Fruit fly (Drosophila melanogaster): ENCODE measurements around the gene fu.
A peak's percentile ranks its signal among the peaks of the same experiment; 100 is the strongest.

The fu gene

DNA sequence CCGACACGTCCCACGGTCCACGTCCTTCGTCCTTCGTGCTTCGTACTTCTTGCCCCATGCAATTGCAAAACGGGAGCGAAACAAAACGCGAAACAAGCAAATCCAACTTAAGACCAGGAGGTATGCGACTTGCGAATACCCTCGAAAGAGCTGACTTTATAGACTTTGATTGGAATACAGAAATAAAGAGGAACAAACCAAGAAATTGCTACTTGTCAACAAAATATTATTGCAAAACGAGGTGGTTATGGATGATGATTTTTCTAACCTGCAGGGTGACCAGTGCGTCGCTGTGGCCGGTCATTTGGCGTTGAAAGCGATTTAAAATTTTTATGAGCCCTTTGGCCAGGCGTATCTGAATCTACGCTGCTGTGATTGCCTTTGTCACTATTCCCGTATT, 44.1 kb upstream of the fu start (continued):
- peak; percentile 34; the same call in 1 of the 3 replicates for TF ChIP-seq tgo (GFP tag; IDR thresholded peaks at IDR 0.05)

- TF ChIP-seq pum (GFP tag; optimal IDR thresholded peaks at IDR 0.05) = no peak
- peak; percentile 25 for TF ChIP-seq Ets65A (GFP tag)
Observed at dm6 chrX:18617489-18617888, 40.1 kb upstream of the fu start, which contains the start of gene CG15040. CG15040 (minus strand) TSS chrX:18617589.

DNA sequence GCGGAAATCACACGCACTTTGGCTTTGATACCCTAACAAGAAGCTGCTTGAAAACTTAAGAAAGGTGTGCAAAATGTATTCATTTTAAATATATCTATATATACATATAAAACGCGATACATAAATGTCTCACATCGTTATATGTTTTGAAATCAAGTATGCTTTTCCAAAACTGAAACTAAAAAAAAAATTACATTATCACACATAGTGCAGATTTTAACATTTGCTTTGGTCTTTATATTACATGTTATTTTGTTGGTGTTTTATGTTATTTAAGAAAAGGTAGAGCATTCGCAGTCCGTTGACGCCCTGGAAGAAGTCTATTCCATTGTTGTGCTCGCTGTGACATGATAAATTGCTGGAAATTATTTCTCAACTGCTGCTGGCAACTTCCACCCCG, 39.4 kb upstream of the fu start:
- TF ChIP-seq CG12104 (GFP tag; optimal IDR thresholded peaks at IDR 0.05) (no peak), dpn (GFP tag; optimal IDR thresholded peaks at IDR 0.05) (no peak), Abd-B (GFP tag; optimal IDR thresholded peaks at IDR 0.05) (no peak), scrt (GFP tag; optimal IDR thresholded peaks at IDR 0.05) (no peak), dmrt99B (tag; optimal IDR thresholded peaks at IDR 0.05) (peak; percentile 19), jumu (GFP tag; optimal IDR thresholded peaks at IDR 0.05) (no peak), stwl (tag; optimal IDR thresholded peaks at IDR 0.05) (no peak), aop (GFP tag; IDR thresholded peaks at IDR 0.05) (no peak), bab2 (GFP tag; optimal IDR thresholded peaks at IDR 0.05) (no peak), ara (GFP tag; IDR thresholded peaks at IDR 0.05) (no peak), tin (GFP tag; optimal IDR thresholded peaks at IDR 0.05) (no peak), al (GFP tag; IDR thresholded peaks at IDR 0.05) (no peak), CG7839 (tag; optimal IDR thresholded peaks at IDR 0.05) (peak; percentile 17), slbo (GFP tag; IDR thresholded peaks at IDR 0.05) (no peak), Sox100B (GFP tag; optimal IDR thresholded peaks at IDR 0.05) (no peak), Stat92E (GFP tag; optimal IDR thresholded peaks at IDR 0.05) (no peak), CG8359 (GFP tag; optimal IDR thresholded peaks at IDR 0.05; ENCODE audit: borderline replicate concordance) (no peak), Trl (optimal IDR thresholded peaks at IDR 0.05) (no peak), Trl (GFP tag; optimal IDR thresholded peaks at IDR 0.05) (no peak), dati (GFP tag; IDR thresholded peaks at IDR 0.05) (no peak), grau (tag; optimal IDR thresholded peaks at IDR 0.05) (peak; percentile 11), CG7556 (GFP tag; optimal IDR thresholded peaks at IDR 0.05) (no peak), insv (GFP tag; optimal IDR thresholded peaks at IDR 0.05) (no peak), CG10959 (GFP tag; IDR thresholded peaks at IDR 0.05) (no peak), unpg (GFP tag; optimal IDR thresholded peaks at IDR 0.05) (no peak), gsb (GFP tag; IDR thresholded peaks at IDR 0.05) (no peak), wek (GFP tag; optimal IDR thresholded peaks at IDR 0.05) (no peak), bigmax (GFP tag; optimal IDR thresholded peaks at IDR 0.05) (no peak), CG10431 (GFP tag; optimal IDR thresholded peaks at IDR 0.05) (no peak), CG11695 (GFP tag; IDR thresholded peaks at IDR 0.05) (no peak), Fer3 (tag; optimal IDR thresholded peaks at IDR 0.05) (no peak), row (GFP tag; IDR thresholded peaks at IDR 0.05) (peak; percentile 38; the same call in 1 of the 3 replicates), tap (tag; optimal IDR thresholded peaks at IDR 0.05) (no peak), mld (GFP tag; IDR thresholded peaks at IDR 0.05; ENCODE audit: partially characterized antibody) (no peak), CG11504 (tag; optimal IDR thresholded peaks at IDR 0.05) (peak; percentile 44), Gug (GFP tag; IDR thresholded peaks at IDR 0.05) (no peak), pum (GFP tag; optimal IDR thresholded peaks at IDR 0.05) (no peak), D19B (GFP tag; optimal IDR thresholded peaks at IDR 0.05) (no peak), CG18476 (GFP tag; optimal IDR thresholded peaks at IDR 0.05) (no peak), gsb-n (tag; optimal IDR thresholded peaks at IDR 0.05) (no peak), gem (tag; optimal IDR thresholded peaks at IDR 0.05) (peak; percentile 43), CG31365 (tag; optimal IDR thresholded peaks at IDR 0.05) (no peak), CG2120 (GFP tag; optimal IDR thresholded peaks at IDR 0.05) (no peak), CG2116 (GFP tag; optimal IDR thresholded peaks at IDR 0.05) (no peak), pnt (GFP tag; optimal IDR thresholded peaks at IDR 0.05) (no peak), repo (GFP tag; optimal IDR thresholded peaks at IDR 0.05) (no peak)
